Fruit fly (Drosophila melanogaster): ENCODE measurements around the gene Orct.

The Orct gene

dm6 chr3R:24276104-24277008, at the start of gene Orct:
Gene Orct (plus strand): TSS chr3R:24276260.
- no peak for TF ChIP-seq CTCF (optimal IDR thresholded peaks at IDR 0.05)
- TF ChIP-seq CG8478 (optimal IDR thresholded peaks at IDR 0.05), result no peak

- no peak for TF ChIP-seq CG8478 (optimal IDR thresholded peaks at IDR 0.05)
- TF ChIP-seq CTCF (optimal IDR thresholded peaks at IDR 0.05), result peak in 1 of 2 experiments; percentile 4
Observed at dm6 chr3R:24226744-24227143, 49.3 kb upstream of the Orct start, which contains the start of the genes Spps and CG13609. Gene Spps (minus strand): TSS chr3R:24226934. Gene CG13609 (plus strand): TSS chr3R:24227023.

dm6 chr3R:24228675-24229074, 47.4 kb upstream of the Orct start, which contains the start of gene Acp95EF:
Gene Acp95EF (plus strand): TSS chr3R:24228975.
- no peak for TF ChIP-seq CTCF (optimal IDR thresholded peaks at IDR 0.05)
- TF ChIP-seq CG8478 (optimal IDR thresholded peaks at IDR 0.05), result no peak

DNA sequence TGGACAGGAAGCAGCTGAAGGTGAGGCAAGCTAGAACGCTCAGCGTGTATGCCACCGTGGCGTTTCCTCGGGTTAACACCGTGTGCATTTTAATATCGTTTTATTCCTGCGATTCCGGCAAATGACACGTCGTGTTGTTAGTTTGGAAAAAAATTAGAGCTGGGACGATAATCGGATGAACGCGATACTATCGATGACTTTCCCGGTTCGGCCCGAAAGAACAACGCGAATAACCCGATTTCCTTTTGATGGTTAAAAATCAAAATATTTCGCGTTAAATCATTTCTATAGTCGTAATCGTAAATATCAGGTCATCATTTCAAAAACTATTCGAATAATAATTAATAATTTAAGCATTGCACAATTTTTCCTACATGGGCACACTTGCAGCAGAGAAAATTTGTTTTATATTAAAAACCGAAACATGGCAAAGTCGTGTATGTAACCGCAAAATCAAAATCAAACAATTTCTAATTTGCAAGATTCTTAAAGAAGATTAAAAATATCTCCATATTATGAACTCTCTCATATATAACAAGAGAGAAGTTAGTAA, 46.1 kb upstream of the Orct start, which contains the start of gene Spase22-23:
Spase22-23 (minus strand) TSS at position 166 of the 553 bp plus-strand sequence.
- no peak for TF ChIP-seq CTCF (optimal IDR thresholded peaks at IDR 0.05)
- no peak for TF ChIP-seq CG8478 (optimal IDR thresholded peaks at IDR 0.05)

DNA sequence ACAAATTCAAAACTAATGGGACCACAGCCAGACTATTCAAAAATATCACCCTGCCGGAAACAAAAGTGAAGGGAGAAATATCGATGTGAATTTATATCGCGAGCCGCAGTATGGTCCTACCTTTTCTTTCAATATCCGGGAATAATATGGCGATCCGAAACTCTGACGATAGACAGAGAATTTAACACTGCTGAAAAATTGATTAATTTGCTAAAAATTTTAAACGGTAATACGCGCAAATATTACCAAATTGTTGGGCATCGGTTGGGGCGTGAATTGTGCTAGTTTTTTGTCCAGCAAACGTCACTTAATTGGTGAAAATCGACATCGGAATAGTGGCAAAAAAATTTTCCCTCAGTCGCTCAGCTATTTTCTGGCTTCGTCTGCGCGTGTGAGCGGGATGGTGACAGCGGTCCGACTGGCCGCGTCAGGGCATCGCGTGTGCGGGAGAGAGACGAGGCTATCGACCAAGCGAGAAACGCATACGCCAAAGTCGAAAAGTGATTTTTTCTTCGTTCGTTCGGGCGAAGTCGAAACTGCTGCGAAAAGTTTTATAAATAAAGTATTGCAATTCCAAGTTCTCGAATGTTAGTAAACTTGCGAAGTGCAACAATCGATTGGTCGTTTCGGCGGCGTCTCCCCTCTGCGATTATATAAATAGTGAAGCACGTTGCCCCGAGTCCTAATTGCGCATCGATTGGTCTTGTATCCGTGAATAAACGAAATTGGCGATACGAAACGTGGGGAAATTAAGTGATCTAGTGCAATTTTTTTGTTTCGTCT, 45.4 kb upstream of the Orct start, which contains the start of gene mask:
mask (plus strand) TSS at position 140 of the 783 bp plus-strand sequence.
- TF ChIP-seq CG8478 (optimal IDR thresholded peaks at IDR 0.05), result no peak
- no peak for TF ChIP-seq CTCF (optimal IDR thresholded peaks at IDR 0.05)

DNA sequence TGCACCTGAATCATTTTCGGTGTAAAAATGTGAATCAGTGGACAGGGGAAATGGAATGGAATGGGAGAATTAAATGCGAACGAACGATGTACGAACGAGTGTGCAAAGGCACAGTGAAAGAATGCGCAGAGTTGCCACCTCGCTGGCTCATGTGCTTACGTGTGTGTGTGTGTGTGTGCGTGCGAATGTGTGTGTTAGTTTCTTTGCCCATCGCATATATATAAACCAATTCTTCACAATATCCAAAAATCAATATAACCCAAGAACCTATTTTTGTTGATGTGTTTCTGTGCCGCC, 44.9 kb upstream of the Orct start:
- TF ChIP-seq CTCF (optimal IDR thresholded peaks at IDR 0.05) (no peak), CG8478 (optimal IDR thresholded peaks at IDR 0.05) (no peak)

- TF ChIP-seq CTCF (optimal IDR thresholded peaks at IDR 0.05) (no peak), CG8478 (optimal IDR thresholded peaks at IDR 0.05) (no peak)
Observed at dm6 chr3R:24231914-24232313, 44.1 kb upstream of the Orct start.

DNA sequence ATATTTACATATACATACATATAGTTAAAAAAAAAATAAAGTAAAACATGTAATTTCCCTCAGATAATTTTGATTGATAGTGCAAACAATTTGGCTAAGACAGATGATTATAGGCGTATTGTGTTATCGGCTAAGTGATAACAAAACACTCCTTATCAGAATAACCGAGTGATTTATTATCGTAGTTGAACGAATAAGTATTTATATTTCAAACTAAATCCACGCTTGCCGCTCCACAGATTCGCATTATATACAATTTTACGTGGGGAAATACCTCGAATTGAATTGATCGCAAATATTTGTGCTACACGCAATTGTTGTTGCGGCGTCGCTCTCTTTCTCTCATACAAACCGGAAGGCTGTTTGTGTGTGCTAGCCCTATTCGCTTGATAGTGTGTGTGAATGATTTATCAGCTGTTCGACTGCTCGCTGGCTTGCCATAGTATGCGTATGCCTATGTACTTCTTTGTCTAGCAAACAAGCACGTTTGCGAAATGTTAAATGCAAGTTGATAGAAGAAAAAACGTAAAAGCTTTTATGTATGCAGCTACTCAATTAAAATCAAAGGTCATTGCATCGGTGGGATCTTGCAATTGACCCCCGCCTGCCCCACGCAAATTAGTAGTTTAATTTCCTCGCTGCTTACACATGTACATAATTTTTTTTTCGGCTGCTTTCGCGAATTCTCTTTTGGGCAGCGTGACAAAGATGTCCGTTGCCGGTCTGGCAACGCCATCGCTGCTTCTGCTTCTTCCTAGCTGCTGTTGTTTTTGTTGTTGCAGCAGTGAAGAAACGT, 42.5 kb upstream of the Orct start:
- TF ChIP-seq CTCF (optimal IDR thresholded peaks at IDR 0.05) (no peak), CG8478 (optimal IDR thresholded peaks at IDR 0.05) (no peak)

- TF ChIP-seq CTCF (optimal IDR thresholded peaks at IDR 0.05) (no peak), CG8478 (optimal IDR thresholded peaks at IDR 0.05) (no peak)
Observed at dm6 chr3R:24234162-24234529, 41.9 kb upstream of the Orct start.

- no peak for TF ChIP-seq CG8478 (optimal IDR thresholded peaks at IDR 0.05)
- no peak for TF ChIP-seq CTCF (optimal IDR thresholded peaks at IDR 0.05)
Observed at dm6 chr3R:24234721-24235120, 41.3 kb upstream of the Orct start.

DNA sequence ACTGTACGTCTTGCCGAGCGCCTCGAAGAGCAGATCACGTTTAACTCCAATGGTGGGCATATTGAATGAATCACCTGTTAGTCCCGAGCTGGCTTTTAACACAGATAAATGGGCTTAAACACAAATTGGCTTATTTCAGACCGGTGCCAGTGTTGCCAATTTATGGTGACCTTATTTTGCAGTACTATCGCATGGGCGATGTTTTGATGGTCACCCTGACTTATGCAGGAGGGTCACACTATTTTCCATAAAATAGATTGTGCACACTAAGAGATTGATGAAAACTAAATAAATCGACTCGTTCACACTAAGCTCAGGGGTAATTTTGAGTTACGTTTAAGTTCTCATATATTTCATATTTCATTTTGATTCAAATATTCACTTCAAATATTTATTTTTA, 23.6 kb upstream of the Orct start, which contains the start of gene beta-PheRS:
beta-PheRS (minus strand) TSS at position 186 of the 400 bp plus-strand sequence.
- TF ChIP-seq CG8478 (optimal IDR thresholded peaks at IDR 0.05) (no peak), CTCF (optimal IDR thresholded peaks at IDR 0.05) (peak; percentile 37 to 45)

DNA sequence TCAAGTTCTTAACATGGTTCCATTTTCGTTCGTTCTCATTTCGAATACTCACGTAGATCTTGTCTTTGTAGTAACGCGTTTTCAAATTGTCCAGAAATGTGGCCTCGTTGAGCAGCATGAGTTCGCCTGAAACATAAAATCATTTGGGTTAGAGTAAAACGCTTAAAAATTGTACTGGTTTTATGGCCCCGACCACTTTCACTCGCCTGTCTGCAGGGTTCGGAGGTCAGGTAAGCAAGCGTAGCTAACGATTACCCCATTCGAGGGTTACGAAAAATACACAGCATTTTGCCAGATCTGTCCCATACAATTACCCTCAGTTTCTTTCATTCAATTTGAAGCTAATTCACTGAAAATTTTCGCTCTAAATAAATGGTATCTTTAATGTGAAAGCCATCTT, 17.7 kb upstream of the Orct start:
- no peak for TF ChIP-seq CTCF (optimal IDR thresholded peaks at IDR 0.05)
- no peak for TF ChIP-seq CG8478 (optimal IDR thresholded peaks at IDR 0.05)

- TF ChIP-seq CG8478 (optimal IDR thresholded peaks at IDR 0.05), result no peak
- TF ChIP-seq CTCF (optimal IDR thresholded peaks at IDR 0.05), result no peak
Observed at dm6 chr3R:24259278-24260040, 16.6 kb upstream of the Orct start.

dm6 chr3R:24260041-24260379, 16.1 kb upstream of the Orct start:
- no peak for TF ChIP-seq CTCF (optimal IDR thresholded peaks at IDR 0.05)
- TF ChIP-seq CG8478 (optimal IDR thresholded peaks at IDR 0.05), result no peak

Data from S2 (cell line).